Fruit fly (Drosophila melanogaster): Measurements from ENCODE around the gene Act5C.

Gene Act5C

dm6 chrX:5924378-5924777, 23.7 kb downstream of the Act5C start (continued):
- TF ChIP-seq CG13296 (GFP tag; optimal IDR thresholded peaks at IDR 0.05) (no peak), CG17359 (tag; optimal IDR thresholded peaks at IDR 0.05) (peak; percentile 43), CG2678 (tag; optimal IDR thresholded peaks at IDR 0.05) (peak; percentile 50), Hr51 (GFP tag; optimal IDR thresholded peaks at IDR 0.05) (peak in 1 of 2 experiments; percentile 37), prd (optimal IDR thresholded peaks at IDR 0.05) (no peak), prd (GFP tag; IDR thresholded peaks at IDR 0.05) (peak; percentile 50; the same call in 1 of the 3 replicates), Lhr (GFP tag; optimal IDR thresholded peaks at IDR 0.05) (no peak), Xbp1 (GFP tag; optimal IDR thresholded peaks at IDR 0.05) (no peak), BEAF-32 (GFP tag; optimal IDR thresholded peaks at IDR 0.05) (no peak), sisA (GFP tag; IDR thresholded peaks at IDR 0.05) (0 out of 2 replicates have a peak, but pooled peaks have one; percentile 28), Sox102F (GFP tag; optimal IDR thresholded peaks at IDR 0.05) (peak; percentile 54), cwo (GFP tag; optimal IDR thresholded peaks at IDR 0.05) (no peak), ind (GFP tag; optimal IDR thresholded peaks at IDR 0.05) (peak; percentile 18), crol (GFP tag; IDR thresholded peaks at IDR 0.05) (no peak), Bdp1 (GFP tag; optimal IDR thresholded peaks at IDR 0.05) (no peak), CG6654 (GFP tag; optimal IDR thresholded peaks at IDR 0.05) (no peak), gce (GFP tag; IDR thresholded peaks at IDR 0.05) (0 out of 3 replicates have a peak, but pooled peaks have one; percentile 25), CG15601 (tag; optimal IDR thresholded peaks at IDR 0.05) (no peak), Ravus (GFP tag; IDR thresholded peaks at IDR 0.05) (no peak), insv (GFP tag; optimal IDR thresholded peaks at IDR 0.05) (no peak), Six4 (GFP tag; optimal IDR thresholded peaks at IDR 0.05) (no peak), CG7357 (GFP tag; IDR thresholded peaks at IDR 0.05) (0 out of 3 replicates have a peak, but pooled peaks have one; percentile 29), CG13624 (GFP tag; optimal IDR thresholded peaks at IDR 0.05) (peak; percentile 1), CG2120 (GFP tag; optimal IDR thresholded peaks at IDR 0.05) (peak; percentile 43), Sox100B (GFP tag; optimal IDR thresholded peaks at IDR 0.05) (peak; percentile 26), ro (GFP tag; IDR thresholded peaks at IDR 0.05) (no peak), CG13287 (GFP tag; IDR thresholded peaks at IDR 0.05; ENCODE audit: partially characterized antibody) (no peak), Asciz (GFP tag; optimal IDR thresholded peaks at IDR 0.05) (no peak), CG18262 (tag; optimal IDR thresholded peaks at IDR 0.05) (peak; percentile 32), CG2712 (tag; optimal IDR thresholded peaks at IDR 0.05) (peak; percentile 18), E2f2 (GFP tag; IDR thresholded peaks at IDR 0.05) (0 out of 2 replicates have a peak, but pooled peaks have one; percentile 14), HLHmδ (GFP tag; optimal IDR thresholded peaks at IDR 0.05) (no peak), slbo (GFP tag; IDR thresholded peaks at IDR 0.05) (peak; percentile 33; the same call in 1 of the 2 replicates), ranshi (GFP tag; IDR thresholded peaks at IDR 0.05) (0 out of 2 replicates have a peak, but pooled peaks have one; percentile 6), CG10959 (GFP tag; IDR thresholded peaks at IDR 0.05) (0 out of 2 replicates have a peak, but pooled peaks have one; percentile 12), Drgx (GFP tag; IDR thresholded peaks at IDR 0.05) (peak; percentile 53; the same call in 1 of the 2 replicates), onecut (GFP tag; IDR thresholded peaks at IDR 0.05) (0 out of 2 replicates have a peak, but pooled peaks have one; percentile 13), zfh1 (GFP tag; IDR thresholded peaks at IDR 0.05) (0 out of 3 replicates have a peak, but pooled peaks have one; percentile 10), CG4820 (GFP tag; optimal IDR thresholded peaks at IDR 0.05) (peak; percentile 32), row (GFP tag; IDR thresholded peaks at IDR 0.05) (peak; percentile 59), CG7556 (GFP tag; optimal IDR thresholded peaks at IDR 0.05) (peak; percentile 42), CG6689 (GFP tag; IDR thresholded peaks at IDR 0.05) (0 out of 2 replicates have a peak, but pooled peaks have one; percentile 14), CG12659 (GFP tag; optimal IDR thresholded peaks at IDR 0.05) (peak; percentile 3), toy (GFP tag; IDR thresholded peaks at IDR 0.05) (no peak), CG10147 (GFP tag; optimal IDR thresholded peaks at IDR 0.05) (peak; percentile 11), CG12104 (GFP tag; optimal IDR thresholded peaks at IDR 0.05) (peak; percentile 12), sens-2 (GFP tag; IDR thresholded peaks at IDR 0.05) (no peak), CG5953 (GFP tag; IDR thresholded peaks at IDR 0.05) (no peak), jing (GFP tag; optimal IDR thresholded peaks at IDR 0.05) (no peak), CG1603 (tag; optimal IDR thresholded peaks at IDR 0.05) (peak; percentile 49)

Measured in whole organism, embryonic.